Fruit fly (Drosophila melanogaster) whole organism, embryonic: ENCODE measurements around the gene CG11342.
A peak's percentile ranks its signal among the peaks of the same experiment; 100 is the strongest.

Source experiments
- Adf1 ChIP-seq: fragments of 200-800 bp; sonication (Bioruptor generic); IDR thresholded peaks from 2 replicates; pipeline ENCODE4 v1.3.6; 2022; ENCODE audit warnings: missing biosample characterization, missing genetic modification characterization
- Bgb ChIP-seq: fragments of 200-800 bp; sonication (Bioruptor generic); IDR thresholded peaks from 2 replicates; pipeline ENCODE4 v1.3.6; 2022; ENCODE audit warnings: missing biosample characterization, missing genetic modification characterization; ENCODE audit not compliant: partially characterized antibody
- CG10959 ChIP-seq: fragments of 200-800 bp; sonication (Bioruptor generic); IDR thresholded peaks from 2 replicates; pipeline ENCODE4 v1.3.6; 2022; ENCODE audit warnings: missing biosample characterization, missing genetic modification characterization
- CG11456 ChIP-seq: fragments of 200-800 bp; sonication (Bioruptor generic); IDR thresholded peaks from 3 replicates; pipeline ENCODE4 v1.3.6; 2022; ENCODE audit warnings: missing biosample characterization, missing genetic modification characterization
- CG11504 ChIP-seq: fragments of 200-800 bp; sonication (Bioruptor generic); optimal IDR thresholded peaks from 3 replicates; lab custom pipeline; 2019; ENCODE audit warnings: missing biosample characterization, mild to moderate bottlenecking, missing genetic modification characterization, moderate library complexity
- CG11696 ChIP-seq: fragments of 200-800 bp; sonication (Bioruptor generic); IDR thresholded peaks from 2 replicates; pipeline ENCODE4 v1.3.6; 2022; ENCODE audit warnings: missing biosample characterization, missing genetic modification characterization
- CG12299 ChIP-seq: fragments of 200-800 bp; sonication (Bioruptor generic); optimal IDR thresholded peaks from 2 replicates; lab custom pipeline; 2018; ENCODE audit warnings: missing biosample characterization, mild to moderate bottlenecking, missing genetic modification characterization
- CG12659 ChIP-seq: fragments of 200-800 bp; sonication (Bioruptor generic); optimal IDR thresholded peaks from 3 replicates; lab custom pipeline; 2017; ENCODE audit warnings: mild to moderate bottlenecking, missing biosample characterization, missing genetic modification reagents, missing genetic modification characterization
- CG14710 ChIP-seq: fragments of 200-800 bp; sonication (Bioruptor generic); optimal IDR thresholded peaks from 3 replicates; lab custom pipeline; 2019; ENCODE audit warnings: missing biosample characterization, mild to moderate bottlenecking, missing genetic modification characterization, moderate library complexity
- CG17361 ChIP-seq: fragments of 200-800 bp; sonication (Bioruptor generic); IDR thresholded peaks from 3 replicates; pipeline ENCODE4 v1.3.6; 2022; ENCODE audit warnings: missing biosample characterization, missing genetic modification characterization
- CG2199 ChIP-seq: fragments of 200-800 bp; sonication (Bioruptor generic); IDR thresholded peaks from 3 replicates; pipeline ENCODE4 v1.3.6; 2022; ENCODE audit warnings: missing biosample characterization, missing genetic modification characterization
- CG2712 ChIP-seq: fragments of 200-800 bp; optimal IDR thresholded peaks from 3 replicates; lab custom pipeline; 2019; ENCODE audit warnings: missing biosample characterization, mild to moderate bottlenecking, missing genetic modification characterization, moderate library complexity
- CG2889 ChIP-seq: fragments of 200-800 bp; sonication (Bioruptor generic); IDR thresholded peaks from 3 replicates; pipeline ENCODE4 v1.3.6; 2022; ENCODE audit warnings: missing biosample characterization, missing genetic modification characterization
- CG4404 ChIP-seq: fragments of 200-800 bp; sonication (Bioruptor generic); IDR thresholded peaks from 2 replicates; pipeline ENCODE4 v1.3.6; 2022; ENCODE audit warnings: missing biosample characterization, missing genetic modification characterization
- CG5180 ChIP-seq: fragments of 200-800 bp; sonication (Bioruptor generic); optimal IDR thresholded peaks from 3 replicates; lab custom pipeline; 2017; ENCODE audit warnings: missing biosample characterization, missing genetic modification characterization, mild to moderate bottlenecking, moderate library complexity, missing genetic modification reagents
- CG6272 ChIP-seq: fragments of 200-800 bp; sonication (Bioruptor generic); IDR thresholded peaks from 2 replicates; pipeline ENCODE4 v1.3.6; 2022; ENCODE audit warnings: missing biosample characterization, missing genetic modification characterization
- CG7556 ChIP-seq: fragments of 200-800 bp; sonication (Bioruptor generic); optimal IDR thresholded peaks from 2 replicates; lab custom pipeline; 2017; ENCODE audit warnings: missing biosample characterization, mild to moderate bottlenecking, missing genetic modification characterization
- CG7963 ChIP-seq: fragments of 200-800 bp; sonication (Bioruptor generic); IDR thresholded peaks from 3 replicates; pipeline ENCODE4 v1.3.6; 2022; ENCODE audit warnings: missing biosample characterization, missing genetic modification characterization; ENCODE audit not compliant: partially characterized antibody
- Camta ChIP-seq: fragments of 200-800 bp; sonication (Bioruptor generic); optimal IDR thresholded peaks from 2 replicates; lab custom pipeline; 2016; ENCODE audit warnings: missing biosample characterization, missing genetic modification characterization
- D19A ChIP-seq: fragments of 200-800 bp; optimal IDR thresholded peaks from 3 replicates; lab custom pipeline; 2019; ENCODE audit warnings: missing biosample characterization, mild to moderate bottlenecking, missing genetic modification characterization, moderate library complexity
- Dip2 ChIP-seq: fragments of 200-800 bp; sonication (Bioruptor generic); IDR thresholded peaks from 2 replicates; pipeline ENCODE4 v1.3.6; 2022; ENCODE audit warnings: missing biosample characterization, missing genetic modification characterization
- Dip3 ChIP-seq: fragments of 200-800 bp; sonication (Bioruptor generic); optimal IDR thresholded peaks from 3 replicates; lab custom pipeline; 2016; ENCODE audit warnings: missing biosample characterization, missing genetic modification characterization
- Dll ChIP-seq: fragments of 200-800 bp; sonication (Bioruptor generic); IDR thresholded peaks from 4 replicates; pipeline ENCODE4 v1.3.6; 2022; ENCODE audit warnings: missing biosample characterization, missing genetic modification characterization; ENCODE audit not compliant: partially characterized antibody
- Drgx ChIP-seq: fragments of 200-800 bp; sonication (Bioruptor generic); IDR thresholded peaks from 2 replicates; pipeline ENCODE4 v1.3.6; 2022; ENCODE audit warnings: missing biosample characterization, missing genetic modification characterization
- Nf-YC ChIP-seq: fragments of 200-800 bp; optimal IDR thresholded peaks from 3 replicates; lab custom pipeline; 2019; ENCODE audit warnings: missing biosample characterization, mild to moderate bottlenecking, missing genetic modification characterization, moderate library complexity
- Rfx ChIP-seq: fragments of 200-800 bp; sonication (Bioruptor generic); IDR thresholded peaks from 2 replicates; pipeline ENCODE4 v1.3.6; 2022; ENCODE audit warnings: missing biosample characterization, missing genetic modification characterization
- Sox100B ChIP-seq: fragments of 200-800 bp; sonication (Bioruptor generic); optimal IDR thresholded peaks from 3 replicates; lab custom pipeline; 2018; ENCODE audit warnings: missing biosample characterization, mild to moderate bottlenecking, missing genetic modification characterization
- Sry-β ChIP-seq: fragments of 200-800 bp; sonication (Bioruptor generic); optimal IDR thresholded peaks from 2 replicates; lab custom pipeline; 2018; ENCODE audit warnings: missing biosample characterization, mild to moderate bottlenecking, missing genetic modification characterization, moderate library complexity
- Stat92E ChIP-seq, 3 experiments: fragments of >200 bp in 2 of 3; fragments of 200-800 bp in 1 of 3; sonication (Bioruptor generic) in 1 of 3; optimal IDR thresholded peaks; 2 replicates each; lab custom pipeline; 2017 to 2019; ENCODE audit warnings: missing biosample characterization in 3 of 3, missing genetic modification characterization in 3 of 3, mild to moderate bottlenecking in 1 of 3, moderate library complexity in 1 of 3
- Xrp1 ChIP-seq: fragments of 200-800 bp; sonication (Bioruptor generic); IDR thresholded peaks from 2 replicates; pipeline ENCODE4 v1.3.6; 2022; ENCODE audit warnings: missing biosample characterization, missing genetic modification characterization
- aop ChIP-seq: fragments of 200-800 bp; sonication (Bioruptor generic); IDR thresholded peaks from 2 replicates; pipeline ENCODE4 v1.3.6; 2022; ENCODE audit warnings: missing biosample characterization, missing genetic modification characterization
- ato ChIP-seq: fragments of 200-800 bp; sonication (Bioruptor generic); IDR thresholded peaks from 2 replicates; pipeline ENCODE4 v1.3.6; 2022; ENCODE audit warnings: missing biosample characterization, missing genetic modification characterization; ENCODE audit not compliant: partially characterized antibody
- bcd ChIP-seq: fragments of 200-800 bp; sonication (Bioruptor generic); optimal IDR thresholded peaks from 2 replicates; lab custom pipeline; 2017; ENCODE audit warnings: missing biosample characterization, mild to moderate bottlenecking, missing genetic modification characterization
- ci ChIP-seq: fragments of 200-800 bp; sonication (Bioruptor generic); IDR thresholded peaks from 3 replicates; pipeline ENCODE4 v1.3.6; 2022; ENCODE audit warnings: missing biosample characterization, missing genetic modification characterization
- crol ChIP-seq: fragments of 200-800 bp; sonication (Bioruptor generic); IDR thresholded peaks from 2 replicates; pipeline ENCODE4 v1.3.6; 2022; ENCODE audit warnings: missing biosample characterization, missing genetic modification characterization
- gce ChIP-seq: fragments of 200-800 bp; sonication (Bioruptor generic); IDR thresholded peaks from 3 replicates; pipeline ENCODE4 v1.3.6; 2022; ENCODE audit warnings: missing biosample characterization, missing genetic modification characterization
- ken ChIP-seq: fragments of 200-800 bp; sonication (Bioruptor generic); IDR thresholded peaks from 3 replicates; pipeline ENCODE4 v1.3.6; 2022; ENCODE audit warnings: missing biosample characterization, missing genetic modification characterization
- otp ChIP-seq: fragments of 200-800 bp; sonication (Bioruptor generic); IDR thresholded peaks from 3 replicates; pipeline ENCODE4, ENCODE4 v1.3.6; 2022; ENCODE audit warnings: missing biosample characterization, missing genetic modification characterization
- prd ChIP-seq, 3 experiments: fragments of >200 bp in 2 of 3; fragments of 200-800 bp in 1 of 3; sonication (Bioruptor generic) in 1 of 3; optimal IDR thresholded peaks in 2 of 3; IDR thresholded peaks in 1 of 3; 2 replicates in 2 of 3; 3 replicates in 1 of 3; pipeline versions ENCODE4 v1.3.6 to Lab custom; 2017 to 2022; ENCODE audit warnings: missing biosample characterization in 1 of 3, missing genetic modification characterization in 1 of 3
- row ChIP-seq: fragments of 200-800 bp; sonication (Bioruptor generic); IDR thresholded peaks from 3 replicates; pipeline ENCODE4 v1.3.6; 2022; ENCODE audit warnings: missing biosample characterization, missing genetic modification characterization
- sens ChIP-seq: fragments of 200-800 bp; sonication (Bioruptor generic); peaks from one replicate; lab custom pipeline; 2016; ENCODE audit warnings: missing biosample characterization, missing genetic modification characterization
- sr ChIP-seq: fragments of 200-800 bp; sonication (Bioruptor generic); IDR thresholded peaks from 3 replicates; pipeline ENCODE4 v1.3.6; 2022; ENCODE audit warnings: missing biosample characterization, missing genetic modification characterization
- tna ChIP-seq: fragments of 200-800 bp; sonication (Bioruptor generic); IDR thresholded peaks from 2 replicates; pipeline ENCODE4 v1.3.6; 2022; ENCODE audit warnings: missing biosample characterization, missing genetic modification characterization; ENCODE audit not compliant: partially characterized antibody
- wek ChIP-seq: fragments of 200-800 bp; sonication (Bioruptor generic); optimal IDR thresholded peaks from 3 replicates; lab custom pipeline; 2018; ENCODE audit warnings: missing biosample characterization, mild to moderate bottlenecking, missing genetic modification characterization, moderate library complexity
- z ChIP-seq: fragments of 200-800 bp; sonication (Bioruptor generic); IDR thresholded peaks from 3 replicates; pipeline ENCODE4 v1.3.6; 2022; ENCODE audit warnings: missing biosample characterization, missing genetic modification characterization

The CG11342 gene

DNA sequence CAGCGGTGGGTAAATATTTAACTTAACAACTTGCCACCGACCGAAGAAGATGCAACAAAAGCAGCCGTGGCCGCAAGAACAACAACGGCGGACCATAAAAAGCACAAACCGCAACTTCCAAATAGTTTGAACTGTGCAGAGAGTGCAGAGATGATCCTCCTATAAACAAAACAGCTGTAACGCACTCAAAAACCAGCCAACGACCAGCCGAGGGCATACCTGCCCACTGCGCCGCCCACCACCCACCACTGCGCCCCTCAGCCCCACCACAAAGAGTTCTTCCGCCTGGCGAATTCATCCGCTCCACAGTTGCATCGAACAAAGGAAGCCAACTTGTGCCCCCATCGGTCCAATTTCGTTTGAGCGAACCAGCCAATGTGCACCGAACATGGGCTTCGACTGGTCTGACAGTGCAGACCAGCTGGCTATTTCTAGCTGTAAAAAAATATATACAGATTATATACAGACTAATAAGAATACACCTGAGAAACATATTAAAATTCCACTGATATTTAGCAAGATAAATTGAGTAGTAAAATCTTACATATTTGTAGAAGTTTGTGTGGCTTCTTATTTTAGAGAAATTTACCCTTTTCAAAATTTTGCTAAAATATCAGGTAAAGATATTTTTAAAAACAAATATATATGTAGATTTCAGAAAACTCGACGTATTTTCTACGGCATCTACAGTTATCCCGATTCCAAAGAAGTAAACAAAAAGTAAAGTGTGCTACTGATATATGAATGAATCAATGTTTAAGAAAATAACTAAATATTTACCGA, 16.5 kb upstream of the CG11342 start:
- TF ChIP-seq CG11696 (GFP tag; lab: Robert Waterston, UW) (peak; percentile 18; the same call in 1 of the 2 replicates), Camta (GFP tag; lab: Kevin White, UChicago) (no peak), aop (GFP tag; lab: Robert Waterston, UW) (peak; percentile 59), CG7556 (GFP tag; lab: Kevin White, UChicago) (no peak), Dll (GFP tag; lab: Robert Waterston, UW) (no peak), CG6272 (peak; percentile 55), tna (GFP tag; lab: Robert Waterston, UW) (0 out of 2 replicates have a peak, but pooled peaks have one; percentile 40), D19A (tag; lab: Kevin White, UChicago) (peak; percentile 34), Nf-YC (peak; percentile 14), row (GFP tag; lab: Robert Waterston, UW) (peak; percentile 35; the same call in 1 of the 3 replicates), gce (GFP tag; lab: Robert Waterston, UW) (0 out of 3 replicates have a peak, but pooled peaks have one; percentile 27), CG12299 (tag; lab: Kevin White, UChicago) (no peak), ken (GFP tag; lab: Robert Waterston, UW) (no peak), CG4404 (GFP tag; lab: Robert Waterston, UW) (0 out of 2 replicates have a peak, but pooled peaks have one; percentile 30), CG14710 (tag; lab: Kevin White, UChicago) (peak; percentile 32), CG12659 (no peak), CG2199 (0 out of 3 replicates have a peak, but pooled peaks have one; percentile 57), CG11504 (tag; lab: Kevin White, UChicago) (peak; percentile 49), sens (GFP tag; lab: Kevin White, UChicago) (peak; percentile 7), CG17361 (GFP tag; lab: Robert Waterston, UW) (peak; percentile 48; the same call in 2 of the 3 replicates), wek (GFP tag; lab: Kevin White, UChicago) (no peak), Sry-β (peak; percentile 93), Sox100B (GFP tag; lab: Kevin White, UChicago) (peak; percentile 53), sr (GFP tag; lab: Robert Waterston, UW) (peak; percentile 73), Drgx (GFP tag; lab: Robert Waterston, UW) (0 out of 2 replicates have a peak, but pooled peaks have one; percentile 25), Xrp1 (GFP tag; lab: Robert Waterston, UW) (no peak), otp (GFP tag; lab: Robert Waterston, UW) (no peak), crol (peak; percentile 66), Dip2 (0 out of 2 replicates have a peak, but pooled peaks have one; percentile 7), CG10959 (GFP tag; lab: Robert Waterston, UW) (0 out of 2 replicates have a peak, but pooled peaks have one; percentile 43), Bgb (GFP tag; lab: Robert Waterston, UW) (0 out of 2 replicates have a peak, but pooled peaks have one; percentile 31), Adf1 (GFP tag; lab: Robert Waterston, UW) (no peak), ato (GFP tag; lab: Robert Waterston, UW) (peak; percentile 43; the same call in 1 of the 2 replicates), CG7963 (GFP tag; lab: Robert Waterston, UW) (0 out of 3 replicates have a peak, but pooled peaks have one; percentile 21), Dip3 (no peak), bcd (GFP tag; lab: Kevin White, UChicago) (no peak), CG2889 (GFP tag; lab: Robert Waterston, UW) (0 out of 3 replicates have a peak, but pooled peaks have one; percentile 24), CG11456 (0 out of 3 replicates have a peak, but pooled peaks have one; percentile 59), ci (GFP tag; lab: Robert Waterston, UW) (0 out of 3 replicates have a peak, but pooled peaks have one; percentile 27), Stat92E (GFP tag; optimal IDR thresholded peaks at IDR 0.05; lab: Kevin White, UChicago) (peak in 1 of 3 experiments; percentile 5), prd (optimal IDR thresholded peaks at IDR 0.05; lab: Kevin White, UChicago) (no peak), prd (GFP tag; IDR thresholded peaks at IDR 0.05; lab: Robert Waterston, UW) (0 out of 3 replicates have a peak, but pooled peaks have one; percentile 7), CG2712 (peak; percentile 14), z (GFP tag; lab: Robert Waterston, UW) (peak; percentile 49; the same call in 1 of the 3 replicates), CG5180 (peak; percentile 98), Rfx (GFP tag; lab: Robert Waterston, UW) (0 out of 2 replicates have a peak, but pooled peaks have one; percentile 20)
